Worm (Caenorhabditis elegans): Measurements from ENCODE around the gene wapl-1.

wapl-1 gene

ce11 chrIV:4393942-4394460, 51.5 kb downstream of the wapl-1 start, which contains the start of gene ell-1:
ell-1 (plus strand) TSS chrIV:4394410.
- TF ChIP-seq fos-1 (tag; optimal IDR thresholded peaks at IDR 0.05) (no peak), jun-1 (tag; optimal IDR thresholded peaks at IDR 0.05) (no peak), ceh-9 (tag; optimal IDR thresholded peaks at IDR 0.05) (no peak), nhr-237 (tag; optimal IDR thresholded peaks at IDR 0.05) (no peak), R02D3.7 (tag; optimal IDR thresholded peaks at IDR 0.05) (no peak), nhr-11 (tag; optimal IDR thresholded peaks at IDR 0.05) (no peak), snpc-4 (tag; optimal IDR thresholded peaks at IDR 0.05) (no peak), pha-4 (tag; optimal IDR thresholded peaks at IDR 0.05) (peak; percentile 18), ceh-28 (tag; optimal IDR thresholded peaks at IDR 0.05) (peak; percentile 4), nfya-1 (tag; optimal IDR thresholded peaks at IDR 0.05; ENCODE audit: insufficient read depth) (peak; percentile 3), nhr-25 (tag; optimal IDR thresholded peaks at IDR 0.05) (no peak), hmg-11 (tag; optimal IDR thresholded peaks at IDR 0.05) (no peak), daf-12 (tag; optimal IDR thresholded peaks at IDR 0.05) (no peak), nhr-28 (tag; optimal IDR thresholded peaks at IDR 0.05) (no peak)

- TF ChIP-seq lin-39 (tag; optimal IDR thresholded peaks at IDR 0.05) (no peak), egl-27 (tag; optimal IDR thresholded peaks at IDR 0.05) (no peak), fkh-10 (GFP tag; optimal IDR thresholded peaks at IDR 0.05) (no peak), nfya-1 (tag; optimal IDR thresholded peaks at IDR 0.05; ENCODE audit: insufficient read depth) (no peak), ceh-28 (tag; optimal IDR thresholded peaks at IDR 0.05) (no peak)
These were observed 52.1 kb downstream of the wapl-1 start for ce11 chrIV:4393488-4393887.

Measured in whole organism, L3 larva.